Worm (Caenorhabditis elegans) whole organism, L1 larva: ENCODE results near the gene mmad-1.
A peak's percentile ranks its signal among the peaks of the same experiment; 100 is the strongest.

Source experiments
- C16A3.4 ChIP-seq: fragments of 150-350 bp; optimal IDR thresholded peaks from 2 replicates; lab custom pipeline; 2014; ENCODE audit warnings: missing biosample characterization, missing genetic modification characterization
- C34B4.2 ChIP-seq: sonication (generic microtip); optimal IDR thresholded peaks from 2 replicates; lab custom pipeline; 2017; ENCODE audit warnings: mild to moderate bottlenecking, missing genetic modification characterization, missing compliant biosample characterization
- F16B12.6 ChIP-seq: fragments of 150-350 bp; optimal IDR thresholded peaks from 2 replicates; lab custom pipeline; 2014; ENCODE audit warnings: missing biosample characterization, missing genetic modification characterization
- Y116A8C.19 ChIP-seq: sonication (generic microtip); optimal IDR thresholded peaks from 2 replicates; lab custom pipeline; 2016; ENCODE audit warnings: missing compliant biosample characterization, missing genetic modification characterization, borderline replicate concordance
- aha-1 ChIP-seq: fragments of 150-350 bp; optimal IDR thresholded peaks from 2 replicates; lab custom pipeline; 2014; ENCODE audit warnings: missing biosample characterization, missing genetic modification characterization
- ceh-8 ChIP-seq: fragments of 200-800 bp; sonication (Bioruptor generic); optimal IDR thresholded peaks from 2 replicates; lab custom pipeline; 2018; ENCODE audit warnings: mild to moderate bottlenecking, missing genetic modification characterization, moderate library complexity, missing compliant biosample characterization
- ceh-88 ChIP-seq: fragments of 200-800 bp; sonication (Bioruptor generic); IDR thresholded peaks from 2 replicates; pipeline ENCODE4 v1.3.6; 2022; ENCODE audit warnings: missing genetic modification characterization, missing compliant biosample characterization
- efl-1 ChIP-seq, 4 experiments: fragments of 150-350 bp; optimal IDR thresholded peaks in 3 of 4; peaks in 1 of 4; 1 replicate in 1 of 4; 2 replicates in 3 of 4; lab custom pipeline; 2014; ENCODE audit warnings: missing biosample characterization in 2 of 4, missing genetic modification characterization in 2 of 4, missing genetic modification reagents in 2 of 4
- egl-13 ChIP-seq: sonication (generic microtip); optimal IDR thresholded peaks from 2 replicates; lab custom pipeline; 2016; ENCODE audit warnings: missing genotype, missing genetic modification reagents, missing genetic modification characterization, missing compliant biosample characterization
- elt-2 ChIP-seq: sonication (generic microtip); optimal IDR thresholded peaks from 2 replicates; lab custom pipeline; 2016; ENCODE audit warnings: missing genetic modification characterization, mild to moderate bottlenecking, inconsistent platforms, missing compliant biosample characterization, missing genetic modification reagents
- fkh-10 ChIP-seq: sonication (generic microtip); optimal IDR thresholded peaks from 2 replicates; lab custom pipeline; 2017; ENCODE audit warnings: missing biosample characterization, missing genetic modification reagents, missing genetic modification characterization
- grh-1 ChIP-seq: fragments of 200-800 bp; sonication (Bioruptor generic); IDR thresholded peaks from 2 replicates; pipeline ENCODE4 v1.3.6; 2022; ENCODE audit warnings: missing genetic modification reagents, missing genetic modification characterization, missing compliant biosample characterization
- hlh-17 ChIP-seq: fragments of 200-800 bp; sonication (Bioruptor generic); optimal IDR thresholded peaks from 2 replicates; lab custom pipeline; 2018; ENCODE audit warnings: missing genetic modification characterization, mild to moderate bottlenecking, missing compliant biosample characterization, moderate library complexity, borderline replicate concordance
- hlh-4 ChIP-seq: sonication (generic microtip); optimal IDR thresholded peaks from 2 replicates; lab custom pipeline; 2016; ENCODE audit warnings: mild to moderate bottlenecking, missing genetic modification characterization, missing compliant biosample characterization
- hpl-2 ChIP-seq: fragments of 150-350 bp; optimal IDR thresholded peaks from 2 replicates; lab custom pipeline; 2014; ENCODE audit warnings: missing biosample characterization, missing genetic modification reagents, missing genetic modification characterization
- jun-1 ChIP-seq: fragments of 150-350 bp; optimal IDR thresholded peaks from 2 replicates; lab custom pipeline; 2014; ENCODE audit warnings: missing biosample characterization, missing genetic modification reagents, missing genetic modification characterization
- lin-15B ChIP-seq: fragments of 150-350 bp; sonication (generic microtip); optimal IDR thresholded peaks from 3 replicates; lab custom pipeline; 2014; ENCODE audit warnings: missing biosample characterization, missing genetic modification characterization
- lin-35 ChIP-seq, 2 experiments: fragments of 150-350 bp; optimal IDR thresholded peaks; 2 replicates each; lab custom pipeline; 2014; ENCODE audit warnings: missing biosample characterization in 2 of 2, missing genetic modification characterization in 2 of 2, missing genetic modification reagents in 2 of 2
- lin-39 ChIP-seq: fragments of 150-350 bp; optimal IDR thresholded peaks from 2 replicates; lab custom pipeline; 2014; ENCODE audit warnings: missing biosample characterization, missing genetic modification reagents, missing genetic modification characterization
- lsy-2 ChIP-seq, 2 experiments: fragments of 150-350 bp; optimal IDR thresholded peaks; 2 replicates each; lab custom pipeline; 2014; ENCODE audit warnings: missing biosample characterization in 2 of 2, missing genetic modification characterization in 2 of 2
- mab-9 ChIP-seq: fragments of 200-800 bp; sonication (Bioruptor generic); IDR thresholded peaks from 2 replicates; pipeline ENCODE4 v1.3.6; 2022; ENCODE audit warnings: missing genetic modification reagents, missing genetic modification characterization, missing compliant biosample characterization
- mdl-1 ChIP-seq, 2 experiments: fragments of 150-350 bp; optimal IDR thresholded peaks; 2 replicates each; lab custom pipeline; 2014 to 2017; ENCODE audit warnings: missing biosample characterization in 2 of 2, missing genetic modification characterization in 2 of 2, inconsistent platforms in 1 of 2
- mef-2 ChIP-seq: fragments of 150-350 bp; optimal IDR thresholded peaks from 2 replicates; lab custom pipeline; 2014; ENCODE audit warnings: missing biosample characterization, missing genetic modification characterization
- nhr-12 ChIP-seq: sonication (generic microtip); optimal IDR thresholded peaks from 2 replicates; lab custom pipeline; 2017; ENCODE audit warnings: missing biosample characterization, missing genetic modification characterization
- nhr-20 ChIP-seq: sonication (generic microtip); optimal IDR thresholded peaks from 2 replicates; lab custom pipeline; 2016; ENCODE audit warnings: mild to moderate bottlenecking, missing genetic modification characterization, missing compliant biosample characterization
- nhr-77 ChIP-seq: fragments of 150-350 bp; optimal IDR thresholded peaks from 2 replicates; lab custom pipeline; 2014; ENCODE audit warnings: missing biosample characterization, missing genetic modification characterization
- nhr-84 ChIP-seq: sonication (generic microtip); optimal IDR thresholded peaks from 2 replicates; lab custom pipeline; 2017; ENCODE audit warnings: missing biosample characterization, missing genetic modification characterization
- nhr-85 ChIP-seq: sonication (generic microtip); peaks from one replicate; lab custom pipeline; 2016; ENCODE audit warnings: missing genetic modification characterization, inconsistent platforms, missing compliant biosample characterization
- pag-3 ChIP-seq: sonication (generic microtip); optimal IDR thresholded peaks from 2 replicates; lab custom pipeline; 2017; ENCODE audit warnings: missing genetic modification characterization, mild to moderate bottlenecking, missing compliant biosample characterization, antibody characterized with exemption, borderline replicate concordance; ENCODE audit not compliant: insufficient read depth
- pqm-1 ChIP-seq: sonication (generic microtip); optimal IDR thresholded peaks from 3 replicates; lab custom pipeline; 2017; ENCODE audit warnings: missing biosample characterization, missing genetic modification characterization
- rnt-1 ChIP-seq: sonication (generic microtip); optimal IDR thresholded peaks from 2 replicates; lab custom pipeline; 2016; ENCODE audit warnings: mild to moderate bottlenecking, missing genetic modification characterization, moderate library complexity, missing compliant biosample characterization
- snpc-4 ChIP-seq: fragments of 150-350 bp; optimal IDR thresholded peaks from 2 replicates; lab custom pipeline; 2014; ENCODE audit warnings: missing biosample characterization, missing genetic modification characterization
- tbx-2 ChIP-seq: sonication (generic microtip); optimal IDR thresholded peaks from 2 replicates; lab custom pipeline; 2016; ENCODE audit warnings: missing genetic modification characterization, missing compliant biosample characterization
- tlp-1 ChIP-seq: fragments of 150-350 bp; optimal IDR thresholded peaks from 2 replicates; lab custom pipeline; 2014; ENCODE audit warnings: missing biosample characterization, missing genetic modification characterization
- unc-130 ChIP-seq: fragments of 150-350 bp; optimal IDR thresholded peaks from 2 replicates; lab custom pipeline; 2017; ENCODE audit warnings: missing biosample characterization, missing genetic modification characterization, inconsistent platforms
- unc-98 ChIP-seq: fragments of 200-800 bp; sonication (Bioruptor generic); IDR thresholded peaks from 2 replicates; pipeline ENCODE4 v1.3.6; 2022; ENCODE audit warnings: missing genetic modification characterization, missing compliant biosample characterization
- zag-1 ChIP-seq: fragments of 150-350 bp; optimal IDR thresholded peaks from 2 replicates; lab custom pipeline; 2014; ENCODE audit warnings: missing biosample characterization, missing genetic modification characterization
- zip-4 ChIP-seq: fragments of 200-800 bp; sonication (Bioruptor generic); optimal IDR thresholded peaks from 2 replicates; lab custom pipeline; 2018; ENCODE audit warnings: mild to moderate bottlenecking, missing genetic modification characterization, moderate library complexity, missing compliant biosample characterization
- ztf-11 ChIP-seq, 2 experiments: sonication (generic microtip); optimal IDR thresholded peaks; 2 replicates each; lab custom pipeline; 2016 to 2017; ENCODE audit warnings: missing genetic modification characterization in 2 of 2, missing biosample characterization in 1 of 2, missing compliant biosample characterization in 1 of 2

mmad-1 gene

ce11 chrIII:13544593-13544992, 4.2 kb downstream of the mmad-1 start (continued):
- peak in 1 of 2 experiments; percentile 36 for TF ChIP-seq lin-35 (GFP tag; optimal IDR thresholded peaks at IDR 0.05; lab: Kevin White, UChicago)
- no peak for TF ChIP-seq rnt-1 (tag; lab: Kevin White, UChicago)
- TF ChIP-seq pag-3 (tag; lab: Kevin White, UChicago): no peak
- no peak for TF ChIP-seq hlh-4
- TF ChIP-seq tbx-2: no peak
- no peak for TF ChIP-seq lsy-2 (tag; optimal IDR thresholded peaks at IDR 0.05; lab: Kevin White, UChicago)
- TF ChIP-seq hlh-17 (GFP tag; lab: Kevin White, UChicago): no peak
- TF ChIP-seq mab-9 (GFP tag; lab: Robert Waterston, UW): no peak
- TF ChIP-seq zag-1 (tag; lab: Kevin White, UChicago): no peak
- TF ChIP-seq elt-2 (tag; lab: Kevin White, UChicago): peak; percentile 59
- TF ChIP-seq snpc-4 (tag; lab: Kevin White, UChicago): no peak
- no peak for TF ChIP-seq nhr-84 (tag; lab: Kevin White, UChicago)
- TF ChIP-seq nhr-20 (tag; lab: Kevin White, UChicago): peak; percentile 20
- TF ChIP-seq mdl-1 (tag; optimal IDR thresholded peaks at IDR 0.05; lab: Kevin White, UChicago): peak in 1 of 2 experiments; percentile 41
- TF ChIP-seq tlp-1 (tag; lab: Kevin White, UChicago): no peak
- TF ChIP-seq lin-39: no peak
- no peak for TF ChIP-seq nhr-85 (tag; lab: Kevin White, UChicago)
- TF ChIP-seq nhr-77 (tag; lab: Kevin White, UChicago): no peak
- TF ChIP-seq F16B12.6 (tag; lab: Kevin White, UChicago): no peak
- no peak for TF ChIP-seq efl-1 (optimal IDR thresholded peaks at IDR 0.05; lab: Kevin White, UChicago)
- TF ChIP-seq efl-1 (GFP tag; optimal IDR thresholded peaks at IDR 0.05 in 1 of 2; lab: Kevin White, UChicago): peak in 1 of 2 experiments; percentile 92
- no peak for TF ChIP-seq C34B4.2 (tag; lab: Kevin White, UChicago)
- no peak for TF ChIP-seq zip-4
- TF ChIP-seq egl-13 (tag; lab: Kevin White, UChicago): no peak
- TF ChIP-seq mef-2 (tag; lab: Kevin White, UChicago): no peak
- TF ChIP-seq lin-15B (tag; lab: Kevin White, UChicago): no peak
- TF ChIP-seq jun-1 (tag; lab: Kevin White, UChicago): no peak
- TF ChIP-seq ceh-88 (GFP tag; lab: Robert Waterston, UW): no peak
- no peak for TF ChIP-seq aha-1 (tag; lab: Kevin White, UChicago)

- no peak for TF ChIP-seq efl-1 (optimal IDR thresholded peaks at IDR 0.05; lab: Kevin White, UChicago)
- no peak for TF ChIP-seq efl-1 (GFP tag; optimal IDR thresholded peaks at IDR 0.05 in 1 of 2; lab: Kevin White, UChicago)
- no peak for TF ChIP-seq egl-13 (tag; lab: Kevin White, UChicago)
- no peak for TF ChIP-seq zip-4
- no peak for TF ChIP-seq jun-1 (tag; lab: Kevin White, UChicago)
- TF ChIP-seq Y116A8C.19 (tag; lab: Kevin White, UChicago): no peak
- TF ChIP-seq F16B12.6 (tag; lab: Kevin White, UChicago): no peak
- no peak for TF ChIP-seq grh-1 (GFP tag; lab: Robert Waterston, UW)
- TF ChIP-seq unc-130 (tag; lab: Kevin White, UChicago): no peak
- no peak for TF ChIP-seq unc-98
- TF ChIP-seq hpl-2 (GFP tag; lab: Kevin White, UChicago): no peak
- no peak for TF ChIP-seq ceh-8 (GFP tag; lab: Kevin White, UChicago)
- no peak for TF ChIP-seq lin-39
- TF ChIP-seq C16A3.4 (tag; lab: Kevin White, UChicago): no peak
- TF ChIP-seq tlp-1 (tag; lab: Kevin White, UChicago): no peak
- TF ChIP-seq nhr-12 (tag; lab: Kevin White, UChicago): no peak
- TF ChIP-seq fkh-10: no peak
- TF ChIP-seq ztf-11 (tag; optimal IDR thresholded peaks at IDR 0.05; lab: Kevin White, UChicago): no peak
- TF ChIP-seq pqm-1 (tag; lab: Kevin White, UChicago): no peak
- TF ChIP-seq, all 84 proteins: peak for 0
Observed at ce11 chrIII:13543434-13543833, 5.4 kb downstream of the mmad-1 start, which contains the start of gene acs-5. TSS of gene acs-5 (minus strand) at chrIII:13543534.
